Worm (Caenorhabditis elegans) whole organism, early embryonic: ENCODE data around the gene C49F5.5.

Experiments
- ama-1 ChIP-seq: fragments of 150-350 bp; optimal IDR thresholded peaks from 2 replicates; lab custom pipeline; 2014
- ceh-13 ChIP-seq: fragments of 200-800 bp; sonication (Bioruptor generic); optimal IDR thresholded peaks from 2 replicates; lab custom pipeline; 2018; ENCODE audit warnings: mild to moderate bottlenecking, missing genetic modification characterization, missing compliant biosample characterization
- ceh-36 ChIP-seq: sonication (generic microtip); optimal IDR thresholded peaks from 2 replicates; lab custom pipeline; 2016; ENCODE audit warnings: missing genetic modification characterization, inconsistent platforms, missing compliant biosample characterization
- hmg-4 ChIP-seq: fragments of 200-800 bp; sonication (Bioruptor generic); optimal IDR thresholded peaks from 2 replicates; lab custom pipeline; 2018; ENCODE audit warnings: mild to moderate bottlenecking, missing genetic modification characterization, missing compliant biosample characterization
- pes-1 ChIP-seq: fragments of 200-800 bp; sonication (Bioruptor generic); IDR thresholded peaks from 2 replicates; pipeline ENCODE4 v1.3.6; 2022; ENCODE audit warnings: missing genetic modification reagents, missing genetic modification characterization, missing compliant biosample characterization
- scrt-1 ChIP-seq: fragments of 200-800 bp; sonication (Bioruptor generic); IDR thresholded peaks from 2 replicates; pipeline ENCODE4 v1.3.6; 2022; ENCODE audit warnings: missing genetic modification characterization, missing compliant biosample characterization
- tra-4 ChIP-seq: sonication (generic microtip); optimal IDR thresholded peaks from 2 replicates; lab custom pipeline; 2017; ENCODE audit warnings: missing genetic modification characterization, missing compliant biosample characterization

- no peak for TF ChIP-seq ama-1 (lab: Kevin White, UChicago)
- no peak for TF ChIP-seq hmg-4 (GFP tag; lab: Kevin White, UChicago)
- TF ChIP-seq pes-1 (GFP tag; lab: Robert Waterston, UW), result no peak
- TF ChIP-seq ceh-36 (tag; lab: Kevin White, UChicago), result no peak
- no peak for TF ChIP-seq scrt-1 (GFP tag; lab: Robert Waterston, UW)
- TF ChIP-seq ceh-13, result no peak
- no peak for TF ChIP-seq tra-4 (tag; lab: Kevin White, UChicago)
Measured at ce11 chrX:11955125-11955524, 30.9 kb upstream of the C49F5.5 start, which contains the start of gene T08D10.3.
